ENCODE assay signal across 1 fruit fly cellular context in the genomic region with DNA sequence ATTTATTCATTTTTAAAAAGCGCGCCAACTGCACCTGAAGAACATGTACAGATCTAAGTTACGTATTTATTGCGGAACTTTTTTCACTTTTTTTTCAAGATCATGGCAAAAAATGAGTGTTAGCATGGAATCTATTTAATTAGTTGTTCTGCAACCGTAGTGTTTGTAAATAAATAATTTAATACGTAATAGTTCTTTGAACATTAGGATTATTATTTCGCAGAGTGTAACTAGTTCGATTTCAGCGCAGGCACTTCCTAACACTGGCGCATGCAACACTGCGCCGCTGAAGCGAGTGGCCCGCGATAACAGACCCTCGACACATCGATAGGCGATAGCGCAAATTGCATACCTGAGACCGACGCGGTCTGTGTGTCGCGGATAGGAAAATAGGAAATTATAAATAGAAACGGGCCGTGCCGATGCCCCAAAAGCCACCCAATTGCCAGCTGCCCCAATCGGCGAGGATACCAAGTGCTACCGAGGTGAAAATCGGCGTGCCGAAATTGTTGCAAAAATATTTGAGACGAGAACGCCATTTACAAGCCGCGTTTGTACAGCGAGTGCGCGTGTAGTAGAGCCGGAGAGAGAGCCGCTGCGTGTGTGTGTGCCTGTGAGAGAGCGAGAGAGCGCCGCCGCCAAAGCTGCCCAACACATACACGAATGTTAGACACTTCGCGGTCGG.
TF ChIP-seq lines count a peak whose summit lies in the region.

A gene (plus strand): TSS at position 320 of the 685 bp plus-strand sequence.

TF ChIP-seq in whole organism, embryonic, 481 proteins besides CTCF, POLR2A, EP300 and RAD21 (continued from another document and continues in another):
- peak; percentile 36 for TF ChIP-seq btn (GFP tag; optimal IDR thresholded peaks at IDR 0.05; lab: Kevin White, UChicago)
- TF ChIP-seq pan (optimal IDR thresholded peaks at IDR 0.05; lab: Kevin White, UChicago) = no peak
- TF ChIP-seq pan (GFP tag; optimal IDR thresholded peaks at IDR 0.05 in 1 of 2, IDR thresholded peaks at IDR 0.05 in 1 of 2) = peak in 1 of 2 experiments; percentile 64
- TF ChIP-seq en (GFP tag; optimal IDR thresholded peaks at IDR 0.05; lab: Kevin White, UChicago) = peak; percentile 39
- peak; percentile 74 to 83 for TF ChIP-seq dpn (GFP tag; optimal IDR thresholded peaks at IDR 0.05; lab: Kevin White, UChicago)
- peak; percentile 88 for TF ChIP-seq row (GFP tag; IDR thresholded peaks at IDR 0.05; lab: Robert Waterston, UW)
- TF ChIP-seq Fer3 (tag; optimal IDR thresholded peaks at IDR 0.05; lab: Kevin White, UChicago) = peak; percentile 65
- TF ChIP-seq Six4 (GFP tag; optimal IDR thresholded peaks at IDR 0.05; lab: Kevin White, UChicago) = peak; percentile 52
- no peak for TF ChIP-seq sim (GFP tag; IDR thresholded peaks at IDR 0.05; lab: Robert Waterston, UW)
- no peak for TF ChIP-seq toy (GFP tag; IDR thresholded peaks at IDR 0.05; lab: Robert Waterston, UW)
- TF ChIP-seq sima (GFP tag; optimal IDR thresholded peaks at IDR 0.05; lab: Kevin White, UChicago) = no peak
- TF ChIP-seq onecut (GFP tag; IDR thresholded peaks at IDR 0.05; lab: Robert Waterston, UW) = peak; percentile 66
- TF ChIP-seq wor (GFP tag; IDR thresholded peaks at IDR 0.05; lab: Robert Waterston, UW) = peak; percentile 23; the same call in 1 of the 2 replicates
- TF ChIP-seq CG6683 (GFP tag; optimal IDR thresholded peaks at IDR 0.05; lab: Kevin White, UChicago) = no peak
- no peak for TF ChIP-seq so (GFP tag; IDR thresholded peaks at IDR 0.05; lab: Robert Waterston, UW)
- peak; percentile 31 for TF ChIP-seq CG3995 (GFP tag; optimal IDR thresholded peaks at IDR 0.05; lab: Kevin White, UChicago)
- peak; percentile 84 for TF ChIP-seq dysf (GFP tag; IDR thresholded peaks at IDR 0.05; lab: Robert Waterston, UW)
- TF ChIP-seq CG8924 (tag; optimal IDR thresholded peaks at IDR 0.05; lab: Kevin White, UChicago) = peak; percentile 67
- peak; percentile 99 for TF ChIP-seq Dref (GFP tag; IDR thresholded peaks at IDR 0.05; lab: Robert Waterston, UW)
- peak; percentile 78 for TF ChIP-seq gem (tag; optimal IDR thresholded peaks at IDR 0.05; lab: Kevin White, UChicago)
- TF ChIP-seq CG3281 (GFP tag; optimal IDR thresholded peaks at IDR 0.05; lab: Kevin White, UChicago) = peak; percentile 56
- peak; percentile 73 for TF ChIP-seq CG17912 (GFP tag; optimal IDR thresholded peaks at IDR 0.05; lab: Kevin White, UChicago)
- TF ChIP-seq HLH54F (GFP tag; optimal IDR thresholded peaks at IDR 0.05; lab: Kevin White, UChicago) = peak; percentile 74
- peak; percentile 67 for TF ChIP-seq CG1024 (GFP tag; IDR thresholded peaks at IDR 0.05; lab: Robert Waterston, UW)
- peak in 1 of 2 experiments; percentile 72 for TF ChIP-seq insv (GFP tag; optimal IDR thresholded peaks at IDR 0.05; lab: Kevin White, UChicago)
- peak; percentile 74 for TF ChIP-seq Scr (GFP tag; IDR thresholded peaks at IDR 0.05; lab: Robert Waterston, UW; ENCODE audit: partially characterized antibody)
- TF ChIP-seq Rx (GFP tag; IDR thresholded peaks at IDR 0.05; lab: Robert Waterston, UW) = 0 out of 2 replicates have a peak, but pooled peaks have one; percentile 52
- TF ChIP-seq Fer2 (tag; optimal IDR thresholded peaks at IDR 0.05; lab: Kevin White, UChicago) = peak; percentile 44
- TF ChIP-seq Hsf (GFP tag; optimal IDR thresholded peaks at IDR 0.05; lab: Kevin White, UChicago) = peak; percentile 78
- peak; percentile 54 for TF ChIP-seq CG2202 (tag; optimal IDR thresholded peaks at IDR 0.05; lab: Kevin White, UChicago)
- peak; percentile 37 for TF ChIP-seq D19B (GFP tag; optimal IDR thresholded peaks at IDR 0.05; lab: Kevin White, UChicago)
- TF ChIP-seq corto (GFP tag; optimal IDR thresholded peaks at IDR 0.05; lab: Kevin White, UChicago) = peak; percentile 19
- 0 out of 3 replicates have a peak, but pooled peaks have one; percentile 29 for TF ChIP-seq CG2199 (GFP tag; IDR thresholded peaks at IDR 0.05; lab: Robert Waterston, UW)
- TF ChIP-seq gcm2 (GFP tag; optimal IDR thresholded peaks at IDR 0.05; lab: Kevin White, UChicago) = no peak
- peak; percentile 69 for TF ChIP-seq CG6272 (GFP tag; IDR thresholded peaks at IDR 0.05; lab: Robert Waterston, UW)
- peak; percentile 65 for TF ChIP-seq sisA (GFP tag; IDR thresholded peaks at IDR 0.05; lab: Robert Waterston, UW)
- peak; percentile 30 for TF ChIP-seq Oli (tag; optimal IDR thresholded peaks at IDR 0.05; lab: Kevin White, UChicago)
- TF ChIP-seq ab (GFP tag; optimal IDR thresholded peaks at IDR 0.05; lab: Kevin White, UChicago) = no peak
- TF ChIP-seq CG12769 (tag; optimal IDR thresholded peaks at IDR 0.05; lab: Kevin White, UChicago) = peak; percentile 78
- peak; percentile 60 for TF ChIP-seq CG42726 (GFP tag; IDR thresholded peaks at IDR 0.05; lab: Robert Waterston, UW; ENCODE audit: partially characterized antibody)
- no peak for TF ChIP-seq Deaf1 (tag; optimal IDR thresholded peaks at IDR 0.05; lab: Kevin White, UChicago)
- peak; percentile 84 for TF ChIP-seq CG14710 (tag; optimal IDR thresholded peaks at IDR 0.05; lab: Kevin White, UChicago)
- TF ChIP-seq Bdp1 (GFP tag; optimal IDR thresholded peaks at IDR 0.05; lab: Kevin White, UChicago) = peak; percentile 66
- TF ChIP-seq tna (GFP tag; IDR thresholded peaks at IDR 0.05; lab: Robert Waterston, UW; ENCODE audit: partially characterized antibody) = peak; percentile 77
- peak; percentile 3 for TF ChIP-seq cato (GFP tag; optimal IDR thresholded peaks at IDR 0.05; lab: Kevin White, UChicago; ENCODE audit: borderline replicate concordance)
- peak; percentile 83 for TF ChIP-seq MESR4 (GFP tag; optimal IDR thresholded peaks at IDR 0.05; lab: Kevin White, UChicago)
- TF ChIP-seq CG17802 (tag; optimal IDR thresholded peaks at IDR 0.05; lab: Kevin White, UChicago) = peak; percentile 53
- no peak for TF ChIP-seq exex (tag; optimal IDR thresholded peaks at IDR 0.05; lab: Kevin White, UChicago)
- peak; percentile 47 for TF ChIP-seq CG15601 (tag; optimal IDR thresholded peaks at IDR 0.05; lab: Kevin White, UChicago)
- peak; percentile 85 for TF ChIP-seq CG2120 (GFP tag; optimal IDR thresholded peaks at IDR 0.05; lab: Kevin White, UChicago)
- TF ChIP-seq croc (GFP tag; conservative IDR thresholded peaks at IDR 0.05; lab: Robert Waterston, UW) = peak; percentile 34; the same call in 2 of the 3 replicates
- TF ChIP-seq CG16779 (GFP tag; IDR thresholded peaks at IDR 0.05; lab: Robert Waterston, UW) = peak; percentile 75; the same call in 1 of the 2 replicates
- TF ChIP-seq lilli (GFP tag; optimal IDR thresholded peaks at IDR 0.05; lab: Kevin White, UChicago) = peak; percentile 83
- TF ChIP-seq CG3838 (GFP tag; optimal IDR thresholded peaks at IDR 0.05; lab: Kevin White, UChicago) = peak; percentile 23
- TF ChIP-seq TFAM (GFP tag; optimal IDR thresholded peaks at IDR 0.05; lab: Kevin White, UChicago) = no peak
- TF ChIP-seq CG7987 (GFP tag; optimal IDR thresholded peaks at IDR 0.05; lab: Kevin White, UChicago) = peak; percentile 82
- TF ChIP-seq Sin3A (optimal IDR thresholded peaks at IDR 0.05; lab: Kevin White, UChicago) = peak; percentile 80
- TF ChIP-seq slou (GFP tag; optimal IDR thresholded peaks at IDR 0.05; lab: Kevin White, UChicago) = peak; percentile 65
- no peak for TF ChIP-seq CkIIα-i1 (GFP tag; IDR thresholded peaks at IDR 0.05; lab: Robert Waterston, UW)
- peak; percentile 50 for TF ChIP-seq CG3407 (GFP tag; optimal IDR thresholded peaks at IDR 0.05; lab: Kevin White, UChicago)
- TF ChIP-seq zen (tag; optimal IDR thresholded peaks at IDR 0.05; lab: Kevin White, UChicago) = peak; percentile 72
- TF ChIP-seq CG33557 (GFP tag; optimal IDR thresholded peaks at IDR 0.05; lab: Kevin White, UChicago) = peak; percentile 42
- TF ChIP-seq hth (optimal IDR thresholded peaks at IDR 0.05; lab: Kevin White, UChicago) = no peak
- peak; percentile 39 for TF ChIP-seq CG7556 (GFP tag; optimal IDR thresholded peaks at IDR 0.05; lab: Kevin White, UChicago)
- peak; percentile 68 for TF ChIP-seq Bteb2 (GFP tag; optimal IDR thresholded peaks at IDR 0.05; lab: Kevin White, UChicago)
- peak; percentile 80 for TF ChIP-seq CG14860 (GFP tag; IDR thresholded peaks at IDR 0.05; lab: Robert Waterston, UW; ENCODE audit: partially characterized antibody)
- TF ChIP-seq Ets65A (GFP tag; lab: Kevin White, UChicago) = peak; percentile 97
- TF ChIP-seq CG32767 (GFP tag; IDR thresholded peaks at IDR 0.05; lab: Robert Waterston, UW) = no peak
- TF ChIP-seq CG30020 (tag; optimal IDR thresholded peaks at IDR 0.05; lab: Kevin White, UChicago) = peak; percentile 43
- peak; percentile 78 for TF ChIP-seq CG12391 (tag; optimal IDR thresholded peaks at IDR 0.05; lab: Kevin White, UChicago)
- TF ChIP-seq CG11247 (GFP tag; IDR thresholded peaks at IDR 0.05; lab: Robert Waterston, UW) = peak; percentile 76
- TF ChIP-seq CG18476 (GFP tag; optimal IDR thresholded peaks at IDR 0.05; lab: Kevin White, UChicago) = peak; percentile 73
- peak; percentile 69 for TF ChIP-seq CG9876 (GFP tag; optimal IDR thresholded peaks at IDR 0.05; lab: Kevin White, UChicago)
- TF ChIP-seq CG10267 (tag; optimal IDR thresholded peaks at IDR 0.05; lab: Kevin White, UChicago) = peak; percentile 100
- peak; percentile 66; the same call in 2 of the 3 replicates for TF ChIP-seq zfh1 (GFP tag; IDR thresholded peaks at IDR 0.05; lab: Robert Waterston, UW)
- TF ChIP-seq Hmx (GFP tag; optimal IDR thresholded peaks at IDR 0.05; lab: Kevin White, UChicago) = peak; percentile 56
- TF ChIP-seq pum (GFP tag; optimal IDR thresholded peaks at IDR 0.05; lab: Kevin White, UChicago) = peak; percentile 61
- TF ChIP-seq CG9817 (tag; optimal IDR thresholded peaks at IDR 0.05; lab: Kevin White, UChicago) = peak; percentile 75
- peak in 1 of 2 experiments; percentile 64 for TF ChIP-seq bsh (GFP tag; optimal IDR thresholded peaks at IDR 0.05; lab: Kevin White, UChicago)
- peak; percentile 49; the same call in 1 of the 2 replicates for TF ChIP-seq stc (GFP tag; IDR thresholded peaks at IDR 0.05; lab: Robert Waterston, UW)
- peak; percentile 87 for TF ChIP-seq CG1603 (tag; optimal IDR thresholded peaks at IDR 0.05; lab: Kevin White, UChicago)
- peak in 1 of 3 experiments; percentile 4 for TF ChIP-seq Stat92E (GFP tag; optimal IDR thresholded peaks at IDR 0.05; lab: Kevin White, UChicago)
- TF ChIP-seq sug (tag; optimal IDR thresholded peaks at IDR 0.05; lab: Kevin White, UChicago) = peak; percentile 57
- TF ChIP-seq E2f2 (GFP tag; IDR thresholded peaks at IDR 0.05; lab: Robert Waterston, UW) = peak; percentile 91
- TF ChIP-seq Hmr (GFP tag; optimal IDR thresholded peaks at IDR 0.05; lab: Kevin White, UChicago) = peak; percentile 82
- TF ChIP-seq CG8359 (GFP tag; optimal IDR thresholded peaks at IDR 0.05; lab: Kevin White, UChicago; ENCODE audit: borderline replicate concordance) = no peak
- TF ChIP-seq NK7.1 (GFP tag; optimal IDR thresholded peaks at IDR 0.05; lab: Kevin White, UChicago) = peak; percentile 19
- TF ChIP-seq Sox100B (GFP tag; optimal IDR thresholded peaks at IDR 0.05; lab: Kevin White, UChicago) = peak; percentile 47
- TF ChIP-seq scrt (GFP tag; optimal IDR thresholded peaks at IDR 0.05; lab: Kevin White, UChicago) = peak; percentile 34
- peak; percentile 81 for TF ChIP-seq caup (GFP tag; optimal IDR thresholded peaks at IDR 0.05; lab: Kevin White, UChicago; ENCODE audit: severe bottlenecking)
- TF ChIP-seq jigr1 (GFP tag; IDR thresholded peaks at IDR 0.05; lab: Robert Waterston, UW) = no peak
- TF ChIP-seq CG31365 (tag; optimal IDR thresholded peaks at IDR 0.05; lab: Kevin White, UChicago) = no peak
- TF ChIP-seq fu2 (GFP tag; optimal IDR thresholded peaks at IDR 0.05; lab: Kevin White, UChicago) = peak; percentile 75
- TF ChIP-seq CG6765 (GFP tag; optimal IDR thresholded peaks at IDR 0.05; lab: Kevin White, UChicago) = no peak
- peak; percentile 68 for TF ChIP-seq HmgD (GFP tag; optimal IDR thresholded peaks at IDR 0.05; lab: Kevin White, UChicago)
- peak; percentile 27 for TF ChIP-seq fd96Cb (tag; optimal IDR thresholded peaks at IDR 0.05; lab: Kevin White, UChicago)
- TF ChIP-seq NC2α (GFP tag; optimal IDR thresholded peaks at IDR 0.05; lab: Kevin White, UChicago) = peak; percentile 54
- TF ChIP-seq CG8089 (GFP tag; optimal IDR thresholded peaks at IDR 0.05; lab: Kevin White, UChicago) = peak; percentile 21
- TF ChIP-seq CG2116 (GFP tag; optimal IDR thresholded peaks at IDR 0.05; lab: Kevin White, UChicago) = peak; percentile 100
- peak; percentile 66 for TF ChIP-seq dmrt11E (tag; optimal IDR thresholded peaks at IDR 0.05; lab: Kevin White, UChicago)
- no peak for TF ChIP-seq lov (optimal IDR thresholded peaks at IDR 0.05; lab: Kevin White, UChicago)
- TF ChIP-seq lov (GFP tag; IDR thresholded peaks at IDR 0.05; lab: Robert Waterston, UW) = peak; percentile 50; the same call in 2 of the 3 replicates
- peak; percentile 65 for TF ChIP-seq CG13424 (tag; optimal IDR thresholded peaks at IDR 0.05; lab: Kevin White, UChicago)
- peak; percentile 58; the same call in 1 of the 2 replicates for TF ChIP-seq Nf-YA (GFP tag; IDR thresholded peaks at IDR 0.05; lab: Robert Waterston, UW)
- no peak for TF ChIP-seq fd64A (GFP tag; optimal IDR thresholded peaks at IDR 0.05; lab: Kevin White, UChicago)
- TF ChIP-seq Taf1 (GFP tag; IDR thresholded peaks at IDR 0.05; lab: Robert Waterston, UW) = 0 out of 2 replicates have a peak, but pooled peaks have one; percentile 50
- peak; percentile 74 for TF ChIP-seq Max (GFP tag; optimal IDR thresholded peaks at IDR 0.05; lab: Kevin White, UChicago)
- TF ChIP-seq CG7271 (tag; optimal IDR thresholded peaks at IDR 0.05; lab: Kevin White, UChicago) = no peak
- peak; percentile 99 for TF ChIP-seq zf30C (GFP tag; optimal IDR thresholded peaks at IDR 0.05; lab: Kevin White, UChicago)
- peak; percentile 49 for TF ChIP-seq CG13123 (GFP tag; optimal IDR thresholded peaks at IDR 0.05; lab: Kevin White, UChicago)
- TF ChIP-seq Sry-δ (GFP tag; optimal IDR thresholded peaks at IDR 0.05; lab: Kevin White, UChicago) = peak; percentile 82
- peak; percentile 24 for TF ChIP-seq twi (tag; optimal IDR thresholded peaks at IDR 0.05; lab: Kevin White, UChicago)
- TF ChIP-seq CG18262 (tag; optimal IDR thresholded peaks at IDR 0.05; lab: Kevin White, UChicago) = peak; percentile 51
- TF ChIP-seq Asciz (GFP tag; optimal IDR thresholded peaks at IDR 0.05; lab: Kevin White, UChicago) = peak; percentile 9
- TF ChIP-seq MBD-R2 (GFP tag; IDR thresholded peaks at IDR 0.05; lab: Robert Waterston, UW) = peak; percentile 67
- no peak for TF ChIP-seq Usf (GFP tag; optimal IDR thresholded peaks at IDR 0.05; lab: Kevin White, UChicago)
- TF ChIP-seq crc (GFP tag; optimal IDR thresholded peaks at IDR 0.05; lab: Kevin White, UChicago) = peak; percentile 54
- TF ChIP-seq tx (GFP tag; optimal IDR thresholded peaks at IDR 0.05; lab: Kevin White, UChicago) = peak; percentile 46
- no peak for TF ChIP-seq CG31441 (GFP tag; IDR thresholded peaks at IDR 0.05; lab: Robert Waterston, UW)
- TF ChIP-seq Poxn (GFP tag; IDR thresholded peaks at IDR 0.05; lab: Robert Waterston, UW) = no peak
- TF ChIP-seq HLH3B (GFP tag; IDR thresholded peaks at IDR 0.05; lab: Robert Waterston, UW) = peak; percentile 69
